Fruit fly (Drosophila melanogaster) whole organism, wandering third instar larva: Measurements from ENCODE around the gene NAAT1.

Experiments used
- Abd-B ChIP-seq: fragments of >200 bp; optimal IDR thresholded peaks from 2 replicates; lab custom pipeline; 2017; ENCODE audit warnings: missing biosample characterization, missing genetic modification characterization
- CG32264 ChIP-seq: fragments of 200-800 bp; sonication (Bioruptor generic); optimal IDR thresholded peaks from 2 replicates; lab custom pipeline; 2016; ENCODE audit warnings: missing biosample characterization, missing genetic modification characterization
- CG9705 ChIP-seq: fragments of 200-800 bp; sonication (Bioruptor generic); optimal IDR thresholded peaks from 2 replicates; lab custom pipeline; 2018; ENCODE audit warnings: missing biosample characterization, mild to moderate bottlenecking, missing genetic modification characterization
- CrebA ChIP-seq: fragments of 200-800 bp; sonication (Bioruptor generic); optimal IDR thresholded peaks from 2 replicates; lab custom pipeline; 2016; ENCODE audit warnings: missing biosample characterization, mild to moderate bottlenecking, missing genetic modification characterization, borderline replicate concordance
- Dfd ChIP-seq: fragments of >200 bp; optimal IDR thresholded peaks from 2 replicates; lab custom pipeline; 2017; ENCODE audit warnings: missing biosample characterization, missing genetic modification characterization
- Dif ChIP-seq: fragments of 200-275, 200-300 bp; sonication (Bioruptor generic); optimal IDR thresholded peaks from 2 replicates; lab custom pipeline; 2018; ENCODE audit warnings: missing biosample characterization, missing genetic modification characterization; ENCODE audit not compliant: partially characterized antibody
- GATAd ChIP-seq: sonication (Bioruptor generic); optimal IDR thresholded peaks from 2 replicates; lab custom pipeline; 2016; ENCODE audit warnings: missing biosample characterization, missing genetic modification characterization
- HLH106 ChIP-seq: fragments of 200-800 bp; optimal IDR thresholded peaks from 3 replicates; lab custom pipeline; 2019; ENCODE audit warnings: missing biosample characterization, mild to moderate bottlenecking, missing genetic modification characterization, moderate library complexity
- Hnf4 ChIP-seq: fragments of 200-800 bp; sonication (Bioruptor generic); optimal IDR thresholded peaks from 2 replicates; lab custom pipeline; 2016; ENCODE audit warnings: missing biosample characterization, mild to moderate bottlenecking, missing genetic modification characterization
- Hr78 ChIP-seq: fragments of >200 bp; optimal IDR thresholded peaks from 2 replicates; lab custom pipeline; 2017; ENCODE audit warnings: missing biosample characterization, missing genetic modification characterization
- Hr83 ChIP-seq: fragments of 200-300 bp; sonication (Bioruptor generic); optimal IDR thresholded peaks from 2 replicates; lab custom pipeline; 2016; ENCODE audit warnings: missing biosample characterization, mild to moderate bottlenecking, missing genetic modification characterization, moderate library complexity; ENCODE audit not compliant: poor library complexity, severe bottlenecking
- Jra ChIP-seq: sonication (Bioruptor generic); optimal IDR thresholded peaks from 2 replicates; lab custom pipeline; 2016; ENCODE audit warnings: missing biosample characterization, missing genetic modification characterization
- Mio ChIP-seq: sonication (Bioruptor generic); optimal IDR thresholded peaks from 2 replicates; lab custom pipeline; 2016; ENCODE audit warnings: missing biosample characterization, missing genetic modification characterization
- Myc ChIP-seq: fragments of >200 bp; optimal IDR thresholded peaks from 2 replicates; lab custom pipeline; 2017
- N ChIP-seq: fragments of >200 bp; optimal IDR thresholded peaks from 2 replicates; lab custom pipeline; 2018; ENCODE audit warnings: missing biosample characterization, missing external identifiers, missing genetic modification characterization
- OdsH ChIP-seq: fragments of 200-800 bp; sonication (Bioruptor generic); optimal IDR thresholded peaks from 2 replicates; lab custom pipeline; 2016; ENCODE audit warnings: missing biosample characterization, mild to moderate bottlenecking, missing genetic modification characterization
- Rel ChIP-seq, 2 experiments: fragments of 200-800 bp; sonication (Bioruptor generic) in 1 of 2; optimal IDR thresholded peaks; 2 replicates in 1 of 2; 3 replicates in 1 of 2; lab custom pipeline; 2016 to 2019; ENCODE audit warnings: mild to moderate bottlenecking in 2 of 2, missing biosample characterization in 2 of 2, missing genetic modification characterization in 2 of 2, moderate library complexity in 1 of 2
- Sp1 ChIP-seq: fragments of 200-800 bp; sonication (Bioruptor generic); optimal IDR thresholded peaks from 3 replicates; lab custom pipeline; 2019; ENCODE audit warnings: missing biosample characterization, mild to moderate bottlenecking, missing genetic modification characterization, moderate library complexity
- Vsx2 ChIP-seq: fragments of 200-300, 225-300 bp; sonication (Bioruptor generic); optimal IDR thresholded peaks from 2 replicates; lab custom pipeline; 2018; ENCODE audit warnings: missing biosample characterization, missing genetic modification characterization; ENCODE audit not compliant: partially characterized antibody
- br ChIP-seq: fragments of 200-800 bp; sonication (Bioruptor generic); optimal IDR thresholded peaks from 2 replicates; lab custom pipeline; 2016; ENCODE audit warnings: missing biosample characterization, missing genetic modification characterization
- brk ChIP-seq: fragments of 200-800 bp; sonication (Bioruptor generic); optimal IDR thresholded peaks from 2 replicates; lab custom pipeline; 2016; ENCODE audit warnings: missing biosample characterization, mild to moderate bottlenecking, missing genetic modification characterization
- dl ChIP-seq, 2 experiments: fragments of 175-275, 200-275 bp in 1 of 2; fragments of 200-275 bp in 1 of 2; sonication (Bioruptor generic); optimal IDR thresholded peaks; lab custom pipeline; 2018; ENCODE audit warnings: mild to moderate bottlenecking in 2 of 2, missing biosample characterization in 2 of 2, missing genetic modification characterization in 2 of 2, moderate library complexity in 2 of 2; ENCODE audit not compliant: partially characterized antibody in 2 of 2, insufficient read depth in 1 of 2
- dmrt93B ChIP-seq: fragments of 200-800 bp; sonication (Bioruptor generic); optimal IDR thresholded peaks from 2 replicates; lab custom pipeline; 2018; ENCODE audit warnings: missing biosample characterization, mild to moderate bottlenecking, missing genetic modification characterization
- dsf ChIP-seq: sonication (Bioruptor generic); optimal IDR thresholded peaks from 2 replicates; lab custom pipeline; 2016; ENCODE audit warnings: missing biosample characterization, missing genetic modification characterization, borderline replicate concordance
- ey ChIP-seq: fragments of 200-800 bp; sonication (Bioruptor generic); optimal IDR thresholded peaks from 2 replicates; lab custom pipeline; 2016; ENCODE audit warnings: missing biosample characterization, missing genetic modification characterization
- foxo ChIP-seq, 2 experiments: fragments of 200-800 bp; sonication (Bioruptor generic); optimal IDR thresholded peaks; 2 replicates in 1 of 2; 3 replicates in 1 of 2; lab custom pipeline; 2016 to 2017; ENCODE audit warnings: missing biosample characterization in 2 of 2, missing genetic modification characterization in 2 of 2
- fru ChIP-seq: fragments of 200-800 bp; sonication (Bioruptor generic); optimal IDR thresholded peaks from 3 replicates; lab custom pipeline; 2016; ENCODE audit warnings: missing biosample characterization, mild to moderate bottlenecking, missing genetic modification characterization
- h ChIP-seq: fragments of 200-800 bp; sonication (Bioruptor generic); optimal IDR thresholded peaks from 3 replicates; lab custom pipeline; 2016; ENCODE audit warnings: missing biosample characterization, mild to moderate bottlenecking, missing genetic modification characterization
- jim ChIP-seq: fragments of 175-275, 200-325 bp; sonication (Bioruptor generic); optimal IDR thresholded peaks from 2 replicates; lab custom pipeline; 2016; ENCODE audit warnings: missing biosample characterization, mild to moderate bottlenecking, missing genetic modification characterization
- lola ChIP-seq: fragments of >200 bp; optimal IDR thresholded peaks from 2 replicates; lab custom pipeline; 2017; ENCODE audit warnings: missing biosample characterization, missing genetic modification characterization
- pan ChIP-seq: fragments of >200 bp; optimal IDR thresholded peaks from 2 replicates; lab custom pipeline; 2017
- psq ChIP-seq: fragments of 200-800 bp; sonication (Bioruptor generic); optimal IDR thresholded peaks from 3 replicates; lab custom pipeline; 2017; ENCODE audit warnings: missing biosample characterization, mild to moderate bottlenecking, missing genetic modification characterization, moderate library complexity
- rgr ChIP-seq: fragments of 200-800 bp; sonication (Bioruptor generic); optimal IDR thresholded peaks from 3 replicates; lab custom pipeline; 2016; ENCODE audit warnings: missing biosample characterization, mild to moderate bottlenecking, missing genetic modification characterization
- sage ChIP-seq: fragments of 200-800 bp; sonication (Bioruptor generic); optimal IDR thresholded peaks from 2 replicates; lab custom pipeline; 2016; ENCODE audit warnings: missing biosample characterization, mild to moderate bottlenecking, missing genetic modification characterization
- sv ChIP-seq: fragments of 200-800 bp; sonication (Bioruptor generic); optimal IDR thresholded peaks from 3 replicates; lab custom pipeline; 2016; ENCODE audit warnings: missing biosample characterization, missing genetic modification characterization
- woc ChIP-seq: sonication (Bioruptor generic); optimal IDR thresholded peaks from 2 replicates; lab custom pipeline; 2016; ENCODE audit warnings: missing biosample characterization, mild to moderate bottlenecking, missing genetic modification characterization

NAAT1 gene

DNA sequence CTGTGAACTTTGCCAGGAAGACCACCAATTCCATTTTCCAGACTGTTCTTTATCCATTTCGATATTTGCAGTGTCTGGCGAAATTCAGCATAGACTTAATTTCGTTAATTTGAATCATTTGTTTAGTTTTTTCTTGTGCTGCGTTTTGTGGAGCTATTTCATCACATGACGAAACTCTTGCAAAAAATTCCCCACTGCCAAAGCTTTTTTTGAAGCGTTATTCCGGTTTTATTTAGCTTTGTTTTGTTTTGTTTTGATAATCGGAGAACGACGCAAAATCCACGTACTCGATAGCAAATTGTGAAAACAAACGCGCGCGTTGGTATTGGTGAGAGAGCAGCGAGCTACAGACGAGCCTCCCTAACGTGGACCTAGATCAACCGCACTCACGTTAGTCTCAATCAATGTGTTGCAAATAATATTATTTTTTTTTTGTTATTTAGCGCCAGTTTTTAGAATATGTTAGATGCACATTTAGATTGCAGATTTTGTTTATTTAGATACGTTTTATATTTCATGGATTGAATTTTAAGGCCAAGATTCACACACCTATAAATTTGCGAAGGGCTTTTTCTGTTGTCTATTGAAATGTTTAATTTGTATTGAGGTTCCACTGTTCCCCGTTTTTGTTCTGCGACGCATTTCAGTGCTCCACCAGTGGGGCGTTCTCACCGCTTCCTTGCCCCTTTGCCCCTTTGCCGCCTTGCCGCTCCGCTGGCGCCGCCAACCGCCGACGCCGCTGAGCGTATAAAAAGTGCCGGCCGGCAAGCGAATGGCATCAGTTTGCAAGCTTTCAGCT lies 19.3 kb upstream of the NAAT1 start (continued):
- TF ChIP-seq dl (GFP tag; optimal IDR thresholded peaks at IDR 0.05; lab: Kevin White, UChicago; ENCODE audit: insufficient read depth in 1 of 2, partially characterized antibody in 2 of 2) = no peak

dm6 chrX:5429271-5429670 lies 18.6 kb upstream of the NAAT1 start, which contains the start of gene CG15784:
Gene CG15784 (plus strand): TSS chrX:5429571.
- TF ChIP-seq HLH106 (tag; lab: Kevin White, UChicago) (no peak), N (no peak), Rel (GFP tag; optimal IDR thresholded peaks at IDR 0.05; lab: Kevin White, UChicago) (no peak), Rel (tag; optimal IDR thresholded peaks at IDR 0.05; lab: Kevin White, UChicago) (no peak), brk (GFP tag; lab: Kevin White, UChicago) (no peak), sv (no peak), ey (GFP tag; lab: Kevin White, UChicago) (no peak)

- TF ChIP-seq Dfd (no peak), br (GFP tag; lab: Kevin White, UChicago) (no peak), Rel (GFP tag; optimal IDR thresholded peaks at IDR 0.05; lab: Kevin White, UChicago) (no peak), Rel (tag; optimal IDR thresholded peaks at IDR 0.05; lab: Kevin White, UChicago) (peak; percentile 57), sv (no peak), N (no peak), Vsx2 (GFP tag; lab: Kevin White, UChicago) (no peak), OdsH (GFP tag; lab: Kevin White, UChicago) (no peak), woc (GFP tag; lab: Kevin White, UChicago) (no peak), sage (GFP tag; lab: Kevin White, UChicago) (peak; percentile 15), GATAd (GFP tag; lab: Kevin White, UChicago) (no peak), foxo (GFP tag; optimal IDR thresholded peaks at IDR 0.05; lab: Kevin White, UChicago) (no peak), CrebA (no peak), HLH106 (tag; lab: Kevin White, UChicago) (no peak), Hr78 (GFP tag; lab: Kevin White, UChicago) (no peak), Myc (lab: Kevin White, UChicago) (no peak), psq (GFP tag; lab: Kevin White, UChicago) (no peak), h (GFP tag; lab: Kevin White, UChicago) (peak; percentile 8), pan (lab: Kevin White, UChicago) (no peak), Dif (GFP tag; lab: Kevin White, UChicago) (no peak), rgr (GFP tag; lab: Kevin White, UChicago) (peak; percentile 18), Hr83 (GFP tag; lab: Kevin White, UChicago) (no peak), dmrt93B (GFP tag; lab: Kevin White, UChicago) (no peak), CG32264 (GFP tag; lab: Kevin White, UChicago) (no peak), Jra (GFP tag; lab: Kevin White, UChicago) (no peak), brk (GFP tag; lab: Kevin White, UChicago) (no peak), dsf (no peak), lola (GFP tag; lab: Kevin White, UChicago) (no peak), Sp1 (GFP tag; lab: Kevin White, UChicago) (peak; percentile 22), fru (peak; percentile 17), Hnf4 (GFP tag; lab: Kevin White, UChicago) (no peak), Mio (GFP tag; lab: Kevin White, UChicago) (no peak), CG9705 (no peak), Abd-B (GFP tag; lab: Kevin White, UChicago) (no peak), jim (GFP tag; lab: Kevin White, UChicago) (no peak), dl (GFP tag; optimal IDR thresholded peaks at IDR 0.05; lab: Kevin White, UChicago; ENCODE audit: insufficient read depth in 1 of 2, partially characterized antibody in 2 of 2) (peak in 1 of 2 experiments; percentile 37)
These were observed 17.9 kb upstream of the NAAT1 start for dm6 chrX:5428341-5429077.
